Fruit fly (Drosophila melanogaster): ENCODE data around the gene CG10631.
A peak's percentile ranks its signal among the peaks of the same experiment; 100 is the strongest.

Gene CG10631

dm6 chr2L:19787930-19788329 is 31.2 kb upstream of the CG10631 start:
- TF ChIP-seq CG4282 (GFP tag; optimal IDR thresholded peaks at IDR 0.05) = no peak
- no peak for TF ChIP-seq CHES-1-like (GFP tag; optimal IDR thresholded peaks at IDR 0.05)
- TF ChIP-seq sens (GFP tag) = peak; percentile 85
- TF ChIP-seq Xrp1 (GFP tag; IDR thresholded peaks at IDR 0.05) = 0 out of 2 replicates have a peak, but pooled peaks have one; percentile 11

DNA sequence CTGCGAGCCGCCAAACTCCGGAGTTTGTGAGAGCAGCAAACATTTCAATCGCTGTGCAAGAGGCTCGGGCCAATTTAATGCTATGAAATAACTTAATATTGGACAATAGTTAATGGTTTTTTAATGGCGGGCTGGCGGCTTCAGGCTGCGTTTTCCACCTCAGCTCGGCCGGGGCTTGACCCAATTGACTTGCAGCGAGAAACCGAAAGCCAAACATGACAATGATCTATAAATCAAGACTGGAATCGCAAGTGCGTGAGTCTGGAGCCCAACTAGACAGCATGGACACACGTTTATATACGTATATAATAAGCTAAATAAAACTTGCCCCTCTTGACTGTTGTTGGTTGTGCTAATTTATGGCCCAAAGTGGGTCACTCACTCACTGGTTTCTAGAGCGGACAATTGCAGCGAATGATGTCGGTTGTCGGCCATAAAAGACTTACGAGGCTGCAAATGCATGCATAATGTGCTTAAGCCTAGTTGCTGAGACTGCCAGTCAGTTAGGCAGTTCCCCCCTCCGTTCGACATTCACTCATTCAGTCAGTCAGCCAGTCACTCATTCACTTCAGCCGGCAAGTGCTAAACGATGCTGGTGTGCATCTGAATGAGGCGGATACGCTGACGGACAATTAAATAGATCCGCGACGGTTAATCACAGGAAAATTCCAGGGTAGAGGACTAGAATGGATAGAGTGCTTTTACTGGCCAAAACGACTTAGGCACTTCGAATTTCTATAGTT is 28.3 kb upstream of the CG10631 start:
- peak; percentile 64 for TF ChIP-seq Ets65A (GFP tag)
- TF ChIP-seq D19B (GFP tag; optimal IDR thresholded peaks at IDR 0.05) = no peak
- no peak for TF ChIP-seq eve (GFP tag; optimal IDR thresholded peaks at IDR 0.05)
- TF ChIP-seq slbo (GFP tag; IDR thresholded peaks at IDR 0.05) = no peak
- peak; percentile 54 for TF ChIP-seq Blimp-1 (GFP tag; optimal IDR thresholded peaks at IDR 0.05)
- TF ChIP-seq Awh (GFP tag; IDR thresholded peaks at IDR 0.05) = no peak
- TF ChIP-seq ftz-f1 (GFP tag; optimal IDR thresholded peaks at IDR 0.05) = no peak
- peak; percentile 98 for TF ChIP-seq CG8281 (tag; optimal IDR thresholded peaks at IDR 0.05)
- TF ChIP-seq Med (GFP tag) = peak; percentile 49

dm6 chr2L:19774278-19774677 is 17.6 kb upstream of the CG10631 start:
- TF ChIP-seq sens (GFP tag) = peak; percentile 19
- TF ChIP-seq ind (GFP tag; optimal IDR thresholded peaks at IDR 0.05) = no peak
- TF ChIP-seq Elba2 (GFP tag; optimal IDR thresholded peaks at IDR 0.05) = peak; percentile 91

DNA sequence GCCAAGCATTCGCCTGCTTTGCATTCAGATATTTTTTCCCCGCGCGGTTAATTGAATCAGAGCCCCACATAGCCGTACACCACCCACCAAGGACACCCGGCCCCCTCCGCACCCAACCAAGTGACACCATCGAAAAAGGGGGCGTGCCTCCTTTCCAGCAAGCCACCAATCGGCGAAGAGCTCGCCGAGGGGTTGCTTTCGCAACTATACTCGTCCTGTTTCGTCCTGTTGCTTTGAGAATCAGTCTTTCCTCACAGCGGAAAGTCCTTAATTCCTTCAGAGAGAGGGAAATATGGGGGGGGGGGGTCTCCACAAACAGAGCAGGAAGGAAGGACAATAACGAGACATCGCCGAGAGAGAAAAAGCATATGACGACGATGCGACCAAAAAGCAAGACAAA is 13.0 kb upstream of the CG10631 start:
- TF ChIP-seq Nf-YC (tag; optimal IDR thresholded peaks at IDR 0.05) = peak; percentile 97
- peak; percentile 57; the same call in 1 of the 2 replicates for TF ChIP-seq seq (GFP tag; IDR thresholded peaks at IDR 0.05)
- TF ChIP-seq CG1024 (GFP tag; IDR thresholded peaks at IDR 0.05) = no peak
- no peak for TF ChIP-seq nerfin-1 (tag; optimal IDR thresholded peaks at IDR 0.05)
- peak; percentile 97 for TF ChIP-seq Nf-YB (GFP tag; optimal IDR thresholded peaks at IDR 0.05)
- TF ChIP-seq CG10321 (GFP tag; IDR thresholded peaks at IDR 0.05) = peak; percentile 89
- peak; percentile 69 for TF ChIP-seq CG1832 (GFP tag; optimal IDR thresholded peaks at IDR 0.05)

DNA sequence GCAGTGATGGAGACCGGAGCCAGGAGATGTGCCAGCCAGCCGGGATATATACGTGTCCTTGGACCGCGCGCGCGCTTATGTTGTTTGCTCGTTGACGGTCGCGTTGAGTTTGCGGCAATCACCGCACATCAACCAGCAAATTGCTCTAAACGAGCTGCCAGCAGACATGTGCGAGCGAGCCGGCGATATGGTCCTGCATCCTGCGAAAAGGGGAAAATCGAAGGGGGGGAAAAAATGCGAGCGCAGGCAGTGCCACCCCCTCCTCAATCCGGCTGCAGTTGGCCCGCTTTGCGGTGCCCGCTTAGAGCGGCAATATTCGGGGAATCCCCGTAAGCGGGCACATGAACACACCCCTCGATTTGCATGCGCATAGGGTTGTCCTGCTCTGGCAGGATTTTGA is 12.3 kb upstream of the CG10631 start, which contains the start of gene bsh:
Gene bsh, minus strand, starts transcription at position 101 of the 400 bp plus-strand sequence.
- TF ChIP-seq CG11398 (GFP tag; optimal IDR thresholded peaks at IDR 0.05) (no peak), fd3F (GFP tag; optimal IDR thresholded peaks at IDR 0.05) (no peak), CG15011 (GFP tag; optimal IDR thresholded peaks at IDR 0.05) (no peak), CG1832 (GFP tag; optimal IDR thresholded peaks at IDR 0.05) (peak; percentile 10), Spps (tag; optimal IDR thresholded peaks at IDR 0.05) (no peak), ash1 (GFP tag; optimal IDR thresholded peaks at IDR 0.05) (no peak), Rfx (GFP tag; IDR thresholded peaks at IDR 0.05) (no peak), CG9797 (GFP tag; optimal IDR thresholded peaks at IDR 0.05) (no peak), CG12391 (tag; optimal IDR thresholded peaks at IDR 0.05) (no peak), CG34422 (GFP tag; IDR thresholded peaks at IDR 0.05) (0 out of 3 replicates have a peak, but pooled peaks have one; percentile 23), CG3163 (GFP tag; optimal IDR thresholded peaks at IDR 0.05) (no peak), ab (GFP tag; optimal IDR thresholded peaks at IDR 0.05) (no peak), Antp (GFP tag; optimal IDR thresholded peaks at IDR 0.05) (no peak), vnd (GFP tag; IDR thresholded peaks at IDR 0.05; ENCODE audit: partially characterized antibody) (no peak), Max (GFP tag; optimal IDR thresholded peaks at IDR 0.05) (no peak), disco-r (GFP tag; optimal IDR thresholded peaks at IDR 0.05) (no peak), Poxn (GFP tag; IDR thresholded peaks at IDR 0.05) (no peak), CG17612 (GFP tag; IDR thresholded peaks at IDR 0.05) (no peak), Nf-YC (tag; optimal IDR thresholded peaks at IDR 0.05) (no peak), CG7839 (tag; optimal IDR thresholded peaks at IDR 0.05) (no peak), CG8359 (GFP tag; optimal IDR thresholded peaks at IDR 0.05; ENCODE audit: borderline replicate concordance) (no peak), repo (GFP tag; optimal IDR thresholded peaks at IDR 0.05) (no peak), Oli (tag; optimal IDR thresholded peaks at IDR 0.05) (no peak), CG6683 (GFP tag; optimal IDR thresholded peaks at IDR 0.05) (no peak)
